Worm (Caenorhabditis elegans): ENCODE measurements around the gene srx-96.

DNA sequence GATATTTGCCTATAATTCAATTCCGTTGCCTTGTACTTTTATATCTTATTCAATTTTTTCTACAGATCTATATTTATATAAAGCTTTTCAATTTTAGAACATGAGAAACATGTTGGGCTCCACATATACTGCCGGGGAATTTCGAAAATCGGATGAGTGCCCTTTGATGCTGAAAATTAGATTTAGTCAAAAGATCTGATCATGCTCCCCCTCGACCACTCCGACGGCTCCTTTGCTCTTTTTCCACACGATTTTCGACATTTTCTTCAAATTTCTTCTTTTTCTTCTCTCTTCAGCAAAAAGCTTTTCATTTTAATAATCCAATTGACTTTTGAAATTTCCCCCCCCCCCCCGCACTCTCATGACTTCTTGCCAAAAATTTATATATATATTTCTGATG, 29.7 kb upstream of the srx-96 start:
- TF ChIP-seq zag-1 (tag; optimal IDR thresholded peaks at IDR 0.05) (no peak), ceh-63 (GFP tag; optimal IDR thresholded peaks at IDR 0.05) (no peak), ces-1 (GFP tag; optimal IDR thresholded peaks at IDR 0.05) (no peak), lin-39 (tag; optimal IDR thresholded peaks at IDR 0.05) (no peak), egl-13 (tag; optimal IDR thresholded peaks at IDR 0.05) (no peak)

Data from whole organism, L1 larva.